Worm (Caenorhabditis elegans) whole organism, L4 larva: Measurements from ENCODE around the gene W09D6.1.

Experiments
- F26F4.8 ChIP-seq: fragments of 200-800 bp; sonication (Bioruptor generic); conservative IDR thresholded peaks from 2 replicates; pipeline ENCODE4 v1.3.6; 2022; ENCODE audit warnings: missing genetic modification characterization, missing compliant biosample characterization
- T20F7.1 ChIP-seq: fragments of 200-800 bp; sonication (Bioruptor generic); optimal IDR thresholded peaks from 2 replicates; lab custom pipeline; 2018; ENCODE audit warnings: mild to moderate bottlenecking, missing genetic modification characterization, missing compliant biosample characterization
- ctbp-1 ChIP-seq: fragments of 200-800 bp; sonication (Bioruptor generic); IDR thresholded peaks from 2 replicates; pipeline ENCODE4 v1.3.6; 2022; ENCODE audit warnings: missing genetic modification reagents, missing genetic modification characterization, missing compliant biosample characterization
- hlh-11 ChIP-seq: fragments of 200-800 bp; sonication (Bioruptor generic); optimal IDR thresholded peaks from 2 replicates; lab custom pipeline; 2018; ENCODE audit warnings: mild to moderate bottlenecking, missing genetic modification characterization, missing compliant biosample characterization

The W09D6.1 gene

DNA sequence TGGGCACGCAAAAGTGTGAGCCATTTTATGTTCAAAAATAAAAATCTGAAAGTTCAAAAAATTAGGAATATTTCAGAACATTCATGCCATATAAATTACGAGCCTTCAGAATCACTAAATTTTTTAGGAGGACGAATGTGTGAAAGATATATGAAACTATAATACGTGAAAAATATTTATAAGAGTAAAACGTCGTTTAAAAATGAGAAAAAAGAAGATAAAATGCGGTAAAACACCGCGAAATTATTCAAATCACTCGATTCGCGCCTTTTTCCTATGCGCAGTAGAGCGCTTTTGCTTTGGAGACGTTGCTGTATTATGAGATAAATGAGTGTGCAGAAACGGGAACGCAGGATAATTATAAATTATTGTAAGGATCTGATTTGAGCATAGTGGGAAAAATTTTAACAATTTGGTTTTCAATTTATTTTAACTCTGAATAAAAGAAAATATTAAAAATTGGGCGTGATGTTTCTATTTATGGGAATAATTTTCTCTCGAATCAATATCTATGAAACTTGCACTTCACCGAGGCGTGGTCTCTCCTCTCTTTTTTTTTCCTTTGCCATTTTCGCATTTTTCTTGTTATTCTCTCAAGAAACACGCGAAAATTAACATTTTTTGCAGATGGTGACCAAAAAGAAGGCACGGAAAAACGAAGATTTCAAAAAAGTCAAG lies 50.7 kb downstream of the W09D6.1 start, which contains the start of the genes sup-35 and Y48A6C.4 (continued):
- peak; percentile 79 for TF ChIP-seq T20F7.1 (GFP tag; lab: Kevin White, UChicago)
- peak; percentile 47 for TF ChIP-seq hlh-11
- TF ChIP-seq ctbp-1 (GFP tag; lab: Robert Waterston, UW): no peak
- TF ChIP-seq F26F4.8: no peak
